Fruit fly (Drosophila melanogaster) whole organism, prepupa: ENCODE results near the gene Npc2e.

Source experiments
- CG10631 ChIP-seq: fragments of 200-800 bp; sonication (Bioruptor generic); optimal IDR thresholded peaks from 2 replicates; lab custom pipeline; 2016; ENCODE audit warnings: missing biosample characterization, missing genetic modification characterization
- CG16779 ChIP-seq: fragments of 200-800 bp; sonication (Bioruptor generic); optimal IDR thresholded peaks from 3 replicates; lab custom pipeline; 2017; ENCODE audit warnings: missing biosample characterization, mild to moderate bottlenecking, missing genetic modification characterization
- CG31627 ChIP-seq: fragments of 200-800 bp; sonication (Bioruptor generic); optimal IDR thresholded peaks from 3 replicates; lab custom pipeline; 2016; ENCODE audit warnings: missing biosample characterization, missing genetic modification characterization
- CG3919 ChIP-seq: fragments of 200-800 bp; sonication (Bioruptor generic); optimal IDR thresholded peaks from 3 replicates; lab custom pipeline; 2016; ENCODE audit warnings: missing biosample characterization, missing genetic modification characterization
- CG4318 ChIP-seq: fragments of 200-800 bp; sonication (Bioruptor generic); optimal IDR thresholded peaks from 3 replicates; lab custom pipeline; 2017; ENCODE audit warnings: missing biosample characterization, mild to moderate bottlenecking, missing genetic modification characterization
- CG6276 ChIP-seq: fragments of 200-800 bp; sonication (Bioruptor generic); optimal IDR thresholded peaks from 2 replicates; lab custom pipeline; 2017; ENCODE audit warnings: missing biosample characterization, mild to moderate bottlenecking, missing genetic modification characterization
- Gug ChIP-seq: fragments of 200-800 bp; sonication (Bioruptor generic); IDR thresholded peaks from 2 replicates; pipeline ENCODE4 v1.3.6; 2022; ENCODE audit warnings: missing biosample characterization, missing genetic modification characterization
- Sox102F ChIP-seq: fragments of 200-800 bp; sonication (Bioruptor generic); optimal IDR thresholded peaks from 2 replicates; lab custom pipeline; 2016; ENCODE audit warnings: missing biosample characterization, mild to moderate bottlenecking, missing genetic modification characterization
- achi ChIP-seq: fragments of 200-800 bp; sonication (Bioruptor generic); optimal IDR thresholded peaks from 3 replicates; lab custom pipeline; 2016; ENCODE audit warnings: missing biosample characterization, missing genetic modification characterization
- esn ChIP-seq: fragments of 200-800 bp; sonication (Bioruptor generic); optimal IDR thresholded peaks from 2 replicates; lab custom pipeline; 2016; ENCODE audit warnings: missing biosample characterization, mild to moderate bottlenecking, missing genetic modification characterization, moderate library complexity
- fd59A ChIP-seq: fragments of 200-800 bp; sonication (Bioruptor generic); optimal IDR thresholded peaks from 2 replicates; lab custom pipeline; 2017; ENCODE audit warnings: missing biosample characterization, mild to moderate bottlenecking, missing genetic modification characterization, missing genetic modification reagents
- lz ChIP-seq: fragments of 200-800 bp; sonication (Bioruptor generic); optimal IDR thresholded peaks from 3 replicates; lab custom pipeline; 2016; ENCODE audit warnings: missing biosample characterization, missing genetic modification characterization

DNA sequence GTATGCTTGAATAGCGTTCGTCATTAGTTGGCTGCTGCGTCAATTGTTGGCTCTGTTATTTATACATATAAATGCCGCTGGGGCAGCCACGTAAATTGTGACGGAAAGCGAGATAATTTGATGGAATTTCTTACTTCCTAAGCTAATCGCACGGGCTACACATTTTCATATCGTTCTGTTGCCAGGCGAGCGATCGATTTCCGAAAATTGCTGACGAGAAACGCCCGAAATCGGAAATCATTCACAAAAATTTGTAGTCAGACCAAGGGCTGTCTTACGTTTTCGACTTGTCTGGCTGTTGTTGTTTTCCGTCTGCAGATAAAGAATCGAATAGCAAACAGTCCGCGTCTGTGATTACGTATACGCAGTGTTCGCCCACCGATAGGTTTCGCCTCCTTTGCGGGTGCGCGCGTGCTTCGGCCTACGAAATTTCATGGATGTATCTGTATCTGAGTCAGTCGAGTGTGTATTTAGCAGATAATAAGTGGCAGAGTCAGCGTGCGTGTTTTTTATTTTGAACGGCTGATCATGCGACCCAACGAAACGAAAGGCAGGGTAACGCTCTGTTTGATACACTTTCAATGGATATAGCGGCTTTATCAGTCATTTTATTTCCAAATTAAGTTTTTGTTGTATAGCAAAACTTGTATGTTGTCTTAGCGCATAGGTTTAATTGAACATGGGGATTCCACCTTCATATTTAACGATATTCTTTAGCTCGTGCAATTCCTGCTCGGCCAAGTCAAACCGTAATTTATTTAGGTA, 44.6 kb downstream of the Npc2e start:
- no peak for TF ChIP-seq Sox102F
- no peak for TF ChIP-seq fd59A (GFP tag; lab: Kevin White, UChicago)
- no peak for TF ChIP-seq CG4318 (GFP tag; lab: Kevin White, UChicago)
- peak; percentile 40 for TF ChIP-seq esn (GFP tag; lab: Kevin White, UChicago)
- TF ChIP-seq CG6276, result no peak
- no peak for TF ChIP-seq CG3919
- no peak for TF ChIP-seq CG16779 (tag; lab: Kevin White, UChicago)
- no peak for TF ChIP-seq Gug
- TF ChIP-seq achi (GFP tag; lab: Kevin White, UChicago), result no peak
- TF ChIP-seq CG31627 (GFP tag; lab: Kevin White, UChicago), result peak; percentile 21
- no peak for TF ChIP-seq lz
- TF ChIP-seq CG10631 (GFP tag; lab: Kevin White, UChicago), result no peak
